Fruit fly (Drosophila melanogaster) whole organism, prepupa: ENCODE data around the gene PGRP-LC.

Experiments
- Blimp-1 ChIP-seq: fragments of 200-800 bp; sonication (Bioruptor generic); optimal IDR thresholded peaks from 3 replicates; lab custom pipeline; 2017; ENCODE audit warnings: missing biosample characterization, missing genetic modification characterization, mild to moderate bottlenecking, moderate library complexity, missing genetic modification reagents
- CG10631 ChIP-seq: fragments of 200-800 bp; sonication (Bioruptor generic); optimal IDR thresholded peaks from 2 replicates; lab custom pipeline; 2016; ENCODE audit warnings: missing biosample characterization, missing genetic modification characterization
- CG10669 ChIP-seq: fragments of 200-800 bp; sonication (Bioruptor generic); optimal IDR thresholded peaks from 3 replicates; lab custom pipeline; 2018; ENCODE audit warnings: missing biosample characterization, mild to moderate bottlenecking, missing genetic modification characterization, moderate library complexity
- CG11294 ChIP-seq: fragments of 200-800 bp; sonication (Bioruptor generic); IDR thresholded peaks from 2 replicates; pipeline ENCODE4 v1.3.6; 2022; ENCODE audit warnings: missing biosample characterization, missing genetic modification characterization
- CG11762 ChIP-seq: fragments of 200-800 bp; sonication (Bioruptor generic); optimal IDR thresholded peaks from 3 replicates; lab custom pipeline; 2016; ENCODE audit warnings: missing biosample characterization, missing genetic modification characterization; ENCODE audit not compliant: insufficient read depth
- CG11902 ChIP-seq: fragments of 200-800 bp; sonication (Bioruptor generic); optimal IDR thresholded peaks from 3 replicates; lab custom pipeline; 2016; ENCODE audit warnings: missing biosample characterization, missing genetic modification characterization
- CG1621 ChIP-seq: fragments of 200-800 bp; sonication (Bioruptor generic); optimal IDR thresholded peaks from 3 replicates; lab custom pipeline; 2018; ENCODE audit warnings: missing biosample characterization, mild to moderate bottlenecking, missing genetic modification characterization
- CG3032 ChIP-seq: fragments of 200-800 bp; optimal IDR thresholded peaks from 2 replicates; lab custom pipeline; 2019; ENCODE audit warnings: missing biosample characterization, mild to moderate bottlenecking, missing genetic modification characterization, moderate library complexity
- CG32006 ChIP-seq: fragments of 200-800 bp; sonication (Bioruptor generic); optimal IDR thresholded peaks from 3 replicates; lab custom pipeline; 2017; ENCODE audit warnings: missing biosample characterization, mild to moderate bottlenecking, missing genetic modification characterization
- CG4318 ChIP-seq: fragments of 200-800 bp; sonication (Bioruptor generic); optimal IDR thresholded peaks from 3 replicates; lab custom pipeline; 2017; ENCODE audit warnings: missing biosample characterization, mild to moderate bottlenecking, missing genetic modification characterization
- CG6163 ChIP-seq: fragments of 200-800 bp; sonication (Bioruptor generic); IDR thresholded peaks from 3 replicates; pipeline ENCODE4 v1.3.6; 2022; ENCODE audit warnings: missing biosample characterization, missing genetic modification characterization
- CG6276 ChIP-seq: fragments of 200-800 bp; sonication (Bioruptor generic); optimal IDR thresholded peaks from 2 replicates; lab custom pipeline; 2017; ENCODE audit warnings: missing biosample characterization, mild to moderate bottlenecking, missing genetic modification characterization
- CG6808 ChIP-seq: fragments of 200-800 bp; sonication (Bioruptor generic); optimal IDR thresholded peaks from 3 replicates; lab custom pipeline; 2017; ENCODE audit warnings: missing biosample characterization, missing genetic modification characterization, mild to moderate bottlenecking, moderate library complexity, missing genetic modification reagents
- CG6854 ChIP-seq: fragments of 200-800 bp; sonication (Bioruptor generic); optimal IDR thresholded peaks from 2 replicates; lab custom pipeline; 2017; ENCODE audit warnings: missing biosample characterization, mild to moderate bottlenecking, missing genetic modification characterization
- CG7368 ChIP-seq: fragments of 200-800 bp; sonication (Bioruptor generic); optimal IDR thresholded peaks from 3 replicates; lab custom pipeline; 2016; ENCODE audit warnings: missing biosample characterization, missing genetic modification characterization
- CG8119 ChIP-seq: fragments of 200-800 bp; sonication (Bioruptor generic); IDR thresholded peaks from 3 replicates; pipeline ENCODE4 v1.3.6; 2022; ENCODE audit warnings: missing biosample characterization, missing genetic modification characterization
- CG8319 ChIP-seq: fragments of 200-800 bp; sonication (Bioruptor generic); optimal IDR thresholded peaks from 3 replicates; lab custom pipeline; 2016; ENCODE audit warnings: missing biosample characterization, missing genetic modification characterization
- CG8632 ChIP-seq: fragments of 200-800 bp; sonication (Bioruptor generic); optimal IDR thresholded peaks from 3 replicates; lab custom pipeline; 2016; ENCODE audit warnings: missing biosample characterization, missing genetic modification characterization
- Eip75B ChIP-seq: fragments of 200-800 bp; sonication (Bioruptor generic); optimal IDR thresholded peaks from 3 replicates; lab custom pipeline; 2016; ENCODE audit warnings: missing biosample characterization, missing genetic modification characterization
- Eip78C ChIP-seq: fragments of 200-800 bp; sonication (Bioruptor generic); peaks from one replicate; lab custom pipeline; 2016; ENCODE audit warnings: missing biosample characterization, missing genetic modification characterization
- Eip93F ChIP-seq: fragments of 200-800 bp; sonication (Bioruptor generic); optimal IDR thresholded peaks from 2 replicates; lab custom pipeline; 2016; ENCODE audit warnings: missing biosample characterization, mild to moderate bottlenecking, missing genetic modification characterization
- Ets21C ChIP-seq: fragments of 200-800 bp; sonication (Bioruptor generic); optimal IDR thresholded peaks from 3 replicates; lab custom pipeline; 2016; ENCODE audit warnings: missing biosample characterization, missing genetic modification characterization
- Ets96B ChIP-seq: fragments of 200-800 bp; optimal IDR thresholded peaks from 2 replicates; lab custom pipeline; 2019; ENCODE audit warnings: missing biosample characterization, mild to moderate bottlenecking, missing genetic modification characterization, moderate library complexity
- Hr38 ChIP-seq: sonication (Bioruptor generic); optimal IDR thresholded peaks from 2 replicates; lab custom pipeline; 2016; ENCODE audit warnings: missing biosample characterization, missing genetic modification characterization
- Hr39 ChIP-seq: fragments of 200-800 bp; sonication (Bioruptor generic); optimal IDR thresholded peaks from 2 replicates; lab custom pipeline; 2016; ENCODE audit warnings: missing biosample characterization, missing genetic modification characterization
- Hr4 ChIP-seq: fragments of 200-800 bp; sonication (Bioruptor generic); optimal IDR thresholded peaks from 3 replicates; lab custom pipeline; 2016; ENCODE audit warnings: missing biosample characterization, missing genetic modification characterization
- Lpt ChIP-seq: fragments of 200-800 bp; sonication (Bioruptor generic); optimal IDR thresholded peaks from 3 replicates; lab custom pipeline; 2016; ENCODE audit warnings: missing biosample characterization, missing genetic modification characterization
- Met ChIP-seq: fragments of 200-800 bp; sonication (Bioruptor generic); optimal IDR thresholded peaks from 3 replicates; lab custom pipeline; 2016; ENCODE audit warnings: missing biosample characterization, missing genetic modification characterization
- OdsH ChIP-seq: fragments of 200-800 bp; sonication (Bioruptor generic); optimal IDR thresholded peaks from 3 replicates; lab custom pipeline; 2016; ENCODE audit warnings: missing biosample characterization, missing genetic modification characterization
- Sox102F ChIP-seq: fragments of 200-800 bp; sonication (Bioruptor generic); optimal IDR thresholded peaks from 2 replicates; lab custom pipeline; 2016; ENCODE audit warnings: missing biosample characterization, mild to moderate bottlenecking, missing genetic modification characterization
- Sox14 ChIP-seq: fragments of 200-800 bp; sonication (Bioruptor generic); optimal IDR thresholded peaks from 3 replicates; lab custom pipeline; 2016; ENCODE audit warnings: missing biosample characterization, missing genetic modification characterization
- Sox15 ChIP-seq: fragments of 200-800 bp; sonication (Bioruptor generic); optimal IDR thresholded peaks from 3 replicates; lab custom pipeline; 2016; ENCODE audit warnings: missing biosample characterization, missing genetic modification characterization
- achi ChIP-seq: fragments of 200-800 bp; sonication (Bioruptor generic); optimal IDR thresholded peaks from 3 replicates; lab custom pipeline; 2016; ENCODE audit warnings: missing biosample characterization, missing genetic modification characterization
- acj6 ChIP-seq: fragments of 200-800 bp; sonication (Bioruptor generic); optimal IDR thresholded peaks from 3 replicates; lab custom pipeline; 2016; ENCODE audit warnings: missing biosample characterization, missing genetic modification characterization
- cyc ChIP-seq: fragments of 200-800 bp; sonication (Bioruptor generic); optimal IDR thresholded peaks from 3 replicates; lab custom pipeline; 2016; ENCODE audit warnings: missing biosample characterization, missing genetic modification characterization
- dsx ChIP-seq: fragments of 200-800 bp; optimal IDR thresholded peaks from 3 replicates; lab custom pipeline; 2019; ENCODE audit warnings: missing biosample characterization, mild to moderate bottlenecking, missing genetic modification characterization, moderate library complexity; ENCODE audit not compliant: poor library complexity, severe bottlenecking
- eg ChIP-seq: fragments of 200-800 bp; sonication (Bioruptor generic); IDR thresholded peaks from 3 replicates; pipeline ENCODE4 v1.3.6; 2022; ENCODE audit warnings: missing biosample characterization, missing genetic modification characterization
- fd59A ChIP-seq: fragments of 200-800 bp; sonication (Bioruptor generic); optimal IDR thresholded peaks from 2 replicates; lab custom pipeline; 2017; ENCODE audit warnings: missing biosample characterization, mild to moderate bottlenecking, missing genetic modification characterization, missing genetic modification reagents
- fd85E ChIP-seq: fragments of 200-800 bp; sonication (Bioruptor generic); optimal IDR thresholded peaks from 3 replicates; lab custom pipeline; 2016; ENCODE audit warnings: missing biosample characterization, missing genetic modification characterization
- fkh ChIP-seq: fragments of 200-800 bp; sonication (Bioruptor generic); optimal IDR thresholded peaks from 3 replicates; lab custom pipeline; 2017; ENCODE audit warnings: missing biosample characterization, mild to moderate bottlenecking, missing genetic modification characterization, moderate library complexity
- net ChIP-seq: fragments of 200-800 bp; sonication (Bioruptor generic); optimal IDR thresholded peaks from 3 replicates; lab custom pipeline; 2016; ENCODE audit warnings: missing biosample characterization, missing genetic modification characterization
- pdm3 ChIP-seq: fragments of 200-800 bp; sonication (Bioruptor generic); optimal IDR thresholded peaks from 3 replicates; lab custom pipeline; 2016; ENCODE audit warnings: missing biosample characterization, missing genetic modification characterization
- salr ChIP-seq, 2 experiments: fragments of 200-800 bp; sonication (Bioruptor generic); optimal IDR thresholded peaks; 3 replicates each; lab custom pipeline; 2016 to 2018; ENCODE audit warnings: missing biosample characterization in 2 of 2, missing genetic modification characterization in 2 of 2, mild to moderate bottlenecking in 1 of 2
- spab ChIP-seq: fragments of 200-800 bp; sonication (Bioruptor generic); optimal IDR thresholded peaks from 2 replicates; lab custom pipeline; 2017; ENCODE audit warnings: missing biosample characterization, mild to moderate bottlenecking, missing genetic modification characterization, missing genetic modification reagents
- ss ChIP-seq, 2 experiments: fragments of 200-800 bp; sonication (Bioruptor generic); optimal IDR thresholded peaks; 2 replicates in 1 of 2; 3 replicates in 1 of 2; lab custom pipeline; 2017 to 2018; ENCODE audit warnings: mild to moderate bottlenecking in 2 of 2, missing biosample characterization in 2 of 2, missing genetic modification characterization in 2 of 2, moderate library complexity in 1 of 2
- svp ChIP-seq: fragments of 200-800 bp; sonication (Bioruptor generic); peaks from one replicate; lab custom pipeline; 2016; ENCODE audit warnings: missing biosample characterization, missing genetic modification characterization
- topi ChIP-seq: fragments of 200-800 bp; sonication (Bioruptor generic); optimal IDR thresholded peaks from 3 replicates; lab custom pipeline; 2016; ENCODE audit warnings: missing biosample characterization, missing genetic modification characterization
- vri ChIP-seq: fragments of 200-800 bp; sonication (Bioruptor generic); optimal IDR thresholded peaks from 3 replicates; lab custom pipeline; 2016; ENCODE audit warnings: missing biosample characterization, mild to moderate bottlenecking, missing genetic modification characterization

PGRP-LC gene

DNA sequence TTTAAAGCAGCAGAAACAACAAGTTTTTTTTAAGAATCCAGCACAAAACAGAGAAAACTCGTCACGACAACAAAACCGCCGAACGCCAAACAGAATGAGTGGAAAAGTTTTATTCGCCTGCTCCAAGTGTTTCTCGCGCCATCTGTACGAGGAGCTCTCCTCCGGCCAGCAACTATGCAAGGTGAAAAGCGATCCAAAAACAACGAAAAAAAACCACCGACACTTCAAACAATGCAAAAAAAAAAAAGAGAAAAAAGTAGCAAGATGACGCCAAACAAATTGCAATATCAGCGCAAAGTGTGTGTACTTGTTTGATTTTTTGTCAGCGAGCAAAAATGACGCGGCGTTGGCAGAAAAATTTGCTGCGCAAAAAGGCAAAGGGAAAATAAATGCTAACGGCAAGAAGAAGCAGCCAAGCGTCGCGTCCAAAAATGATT is 28.8 kb downstream of the PGRP-LC start (continued):
- TF ChIP-seq CG7368 (no peak), achi (GFP tag; lab: Kevin White, UChicago) (no peak), fd59A (GFP tag; lab: Kevin White, UChicago) (no peak)

DNA sequence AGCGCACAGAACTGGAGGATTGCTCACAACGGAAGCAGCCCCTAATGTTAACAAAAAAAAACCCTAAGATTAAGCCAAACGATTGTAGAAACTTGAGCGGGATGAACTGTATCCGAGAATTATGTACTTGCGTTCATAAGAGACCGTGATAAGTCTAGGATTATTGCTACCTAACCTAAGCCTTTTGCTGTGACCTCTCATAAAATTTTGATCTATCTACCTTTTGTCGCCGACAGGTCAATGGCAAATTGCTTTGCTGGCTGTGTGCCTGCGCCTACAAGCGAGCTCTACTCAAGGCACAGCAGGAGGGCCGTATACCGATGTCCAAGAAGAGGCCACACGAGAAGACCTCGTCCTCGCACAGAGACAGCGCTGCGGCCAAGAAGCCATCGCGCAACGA is 30.1 kb downstream of the PGRP-LC start:
- no peak for TF ChIP-seq CG6276 (GFP tag; lab: Kevin White, UChicago)
- TF ChIP-seq svp (GFP tag; lab: Kevin White, UChicago), result peak; percentile 77

DNA sequence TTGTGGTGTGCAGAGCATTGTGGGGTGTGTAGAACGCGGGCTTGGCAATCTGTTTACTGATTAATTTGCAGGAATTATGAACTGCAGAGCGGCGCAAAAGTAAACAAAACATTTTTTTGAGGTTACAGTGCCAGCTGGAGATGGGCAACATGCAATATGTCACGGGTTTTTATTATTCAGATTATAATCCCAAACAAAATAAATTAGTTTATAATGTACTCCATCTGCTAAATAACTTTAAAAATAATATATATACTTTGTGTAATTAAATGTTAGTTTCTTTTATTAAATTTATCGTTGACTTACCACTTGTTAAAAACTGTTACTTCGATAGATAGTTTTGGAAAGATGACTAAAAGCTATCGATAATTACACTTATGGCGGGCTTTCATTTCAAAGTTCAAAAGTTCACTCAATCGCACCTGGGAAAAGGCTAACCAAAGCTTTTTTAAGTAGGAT is 32.3 kb downstream of the PGRP-LC start, which contains the start of gene Fdx1:
Gene Fdx1, minus strand, starts transcription at position 332 of the 459 bp plus-strand sequence.
- TF ChIP-seq CG10631 (GFP tag; lab: Kevin White, UChicago), result no peak
- no peak for TF ChIP-seq Hr39 (GFP tag; lab: Kevin White, UChicago)
- TF ChIP-seq CG6854 (GFP tag; lab: Kevin White, UChicago), result no peak
- no peak for TF ChIP-seq CG11762 (GFP tag; lab: Kevin White, UChicago)
- peak; percentile 33 for TF ChIP-seq Ets96B (tag; lab: Kevin White, UChicago)
- peak; percentile 5 for TF ChIP-seq Eip93F (GFP tag; lab: Kevin White, UChicago)
- TF ChIP-seq fd59A (GFP tag; lab: Kevin White, UChicago), result no peak
- peak; percentile 48 for TF ChIP-seq Sox14 (GFP tag; lab: Kevin White, UChicago)
- TF ChIP-seq CG1621, result no peak
- TF ChIP-seq OdsH (GFP tag; lab: Kevin White, UChicago), result peak; percentile 47
- no peak for TF ChIP-seq CG4318 (GFP tag; lab: Kevin White, UChicago)
- no peak for TF ChIP-seq Hr38 (GFP tag; lab: Kevin White, UChicago)
- no peak for TF ChIP-seq Met (GFP tag; lab: Kevin White, UChicago)
- TF ChIP-seq CG6163 (GFP tag; lab: Robert Waterston, UW), result no peak
- TF ChIP-seq dsx (GFP tag; lab: Kevin White, UChicago), result no peak
- TF ChIP-seq CG10669 (GFP tag; lab: Kevin White, UChicago), result no peak
- TF ChIP-seq ss (GFP tag; optimal IDR thresholded peaks at IDR 0.05; lab: Kevin White, UChicago), result no peak
- TF ChIP-seq topi (GFP tag; lab: Kevin White, UChicago), result peak; percentile 33
- peak; percentile 25; the same call in 1 of the 3 replicates for TF ChIP-seq CG8119 (GFP tag; lab: Robert Waterston, UW)
- TF ChIP-seq CG8319 (GFP tag; lab: Kevin White, UChicago), result no peak
- TF ChIP-seq Sox15 (GFP tag; lab: Kevin White, UChicago), result no peak
- TF ChIP-seq CG11902 (GFP tag; lab: Kevin White, UChicago), result no peak
- peak; percentile 96 for TF ChIP-seq fkh (GFP tag; lab: Kevin White, UChicago)
- TF ChIP-seq Lpt (GFP tag; lab: Kevin White, UChicago), result no peak
- no peak for TF ChIP-seq fd85E (GFP tag; lab: Kevin White, UChicago)
- no peak for TF ChIP-seq Hr4
- TF ChIP-seq net (GFP tag; lab: Kevin White, UChicago), result peak; percentile 14
- no peak for TF ChIP-seq CG32006 (GFP tag; lab: Kevin White, UChicago)
- no peak for TF ChIP-seq CG11294
- TF ChIP-seq eg (GFP tag; lab: Robert Waterston, UW), result no peak
- TF ChIP-seq acj6 (GFP tag; lab: Kevin White, UChicago), result no peak
- peak; percentile 71 for TF ChIP-seq Eip78C
- TF ChIP-seq Ets21C, result no peak
- TF ChIP-seq salr (GFP tag; optimal IDR thresholded peaks at IDR 0.05; lab: Kevin White, UChicago), result no peak
- TF ChIP-seq Blimp-1 (GFP tag; lab: Kevin White, UChicago), result no peak
- no peak for TF ChIP-seq CG6808
- no peak for TF ChIP-seq spab (GFP tag; lab: Kevin White, UChicago)
- peak; percentile 25 for TF ChIP-seq achi (GFP tag; lab: Kevin White, UChicago)
- no peak for TF ChIP-seq Sox102F (GFP tag; lab: Kevin White, UChicago)
- TF ChIP-seq Eip75B (GFP tag; lab: Kevin White, UChicago), result peak; percentile 30
- no peak for TF ChIP-seq CG6276 (GFP tag; lab: Kevin White, UChicago)
- TF ChIP-seq cyc (GFP tag; lab: Kevin White, UChicago), result peak; percentile 26
- TF ChIP-seq vri (GFP tag; lab: Kevin White, UChicago), result peak; percentile 11
- no peak for TF ChIP-seq pdm3 (GFP tag; lab: Kevin White, UChicago)
- peak; percentile 41 for TF ChIP-seq CG3032 (tag; lab: Kevin White, UChicago)
- TF ChIP-seq CG8632 (GFP tag; lab: Kevin White, UChicago), result no peak
